Fruit fly (Drosophila melanogaster): Measurements from ENCODE around the gene CG14722.
A peak's percentile ranks its signal among the peaks of the same experiment; 100 is the strongest.

DNA sequence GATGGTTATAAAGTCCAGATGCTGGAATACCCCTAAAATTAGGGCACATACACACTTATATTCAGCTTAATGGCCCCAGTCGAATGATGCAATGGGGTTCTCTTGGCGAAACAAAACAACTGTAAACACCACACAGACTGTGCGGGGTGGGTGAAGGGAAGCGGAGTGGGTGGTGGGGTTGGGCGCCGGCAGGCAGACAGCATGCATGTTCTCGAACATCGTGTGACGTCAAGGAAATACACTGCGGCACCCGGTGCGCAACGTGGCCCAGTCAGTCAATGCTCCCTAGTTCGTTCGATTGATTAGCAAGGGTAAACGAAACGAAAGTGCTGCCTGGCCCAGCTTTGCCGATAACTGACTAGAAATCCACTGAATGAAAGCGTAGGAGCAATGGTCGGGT is 20.8 kb downstream of the CG14722 start:
- TF ChIP-seq toe (GFP tag; optimal IDR thresholded peaks at IDR 0.05) (no peak), bab1 (GFP tag; optimal IDR thresholded peaks at IDR 0.05) (no peak), CG7045 (GFP tag; optimal IDR thresholded peaks at IDR 0.05) (no peak), Crg-1 (GFP tag; optimal IDR thresholded peaks at IDR 0.05) (no peak), CG7101 (tag; optimal IDR thresholded peaks at IDR 0.05) (no peak), cnc (optimal IDR thresholded peaks at IDR 0.05) (no peak), pad (GFP tag; optimal IDR thresholded peaks at IDR 0.05) (no peak), CG5204 (GFP tag; optimal IDR thresholded peaks at IDR 0.05) (no peak), kay (GFP tag; ENCODE audit: borderline replicate concordance) (peak; percentile 72), tj (GFP tag; optimal IDR thresholded peaks at IDR 0.05) (no peak)
